Worm (Caenorhabditis elegans) whole organism, midembryonic: ENCODE measurements around the gene tag-267.
"Not testable (repeated sequence)": the region's sequence is repeated elsewhere in the genome, so short reads cannot be mapped to it uniquely, and the experiment has no call there.

Source experiments
- T22C8.4 ChIP-seq: fragments of 200-800 bp; sonication (Bioruptor generic); IDR thresholded peaks from 2 replicates; pipeline ENCODE4 v1.3.6; 2022; ENCODE audit warnings: missing genetic modification characterization, missing compliant biosample characterization
- cog-1 ChIP-seq: sonication (generic microtip); optimal IDR thresholded peaks from 2 replicates; lab custom pipeline; 2016; ENCODE audit warnings: missing genetic modification characterization, missing compliant biosample characterization
- flt-1 ChIP-seq: fragments of 200-800 bp; sonication (Bioruptor generic); IDR thresholded peaks from 2 replicates; pipeline ENCODE4 v1.3.6; 2022; ENCODE audit warnings: missing genetic modification characterization, missing compliant biosample characterization
- klf-2 ChIP-seq: fragments of 200-800 bp; sonication (Bioruptor generic); conservative IDR thresholded peaks from 2 replicates; pipeline ENCODE4 v1.3.6; 2022; ENCODE audit warnings: missing genetic modification reagents, missing genetic modification characterization, missing compliant biosample characterization
- med-1 ChIP-seq: sonication (generic microtip); optimal IDR thresholded peaks from 2 replicates; lab custom pipeline; 2017; ENCODE audit warnings: missing genetic modification characterization, mild to moderate bottlenecking, missing compliant biosample characterization, antibody characterized with exemption, missing genetic modification reagents; ENCODE audit not compliant: insufficient read depth
- ref-1 ChIP-seq: fragments of 200-800 bp; sonication (Bioruptor generic); conservative IDR thresholded peaks from 2 replicates; pipeline ENCODE4 v1.3.6; 2022; ENCODE audit warnings: missing genetic modification reagents, missing genetic modification characterization, missing compliant biosample characterization
- tab-1 ChIP-seq: fragments of 200-800 bp; sonication (Bioruptor generic); IDR thresholded peaks from 2 replicates; pipeline ENCODE4 v1.3.6; 2022; ENCODE audit warnings: missing genetic modification characterization, missing compliant biosample characterization
- ztf-23 ChIP-seq: fragments of 200-800 bp; sonication (Bioruptor generic); IDR thresholded peaks from 2 replicates; pipeline ENCODE4 v1.3.6; 2022; ENCODE audit warnings: missing genetic modification reagents, missing genetic modification characterization, missing compliant biosample characterization
- ztf-29 ChIP-seq: fragments of 200-800 bp; sonication (Bioruptor generic); IDR thresholded peaks from 2 replicates; pipeline ENCODE4 v1.3.6; 2022; ENCODE audit warnings: missing genetic modification reagents, missing genetic modification characterization, missing compliant biosample characterization

tag-267 gene

ce11 chrIII:658357-658756 lies 17.8 kb downstream of the tag-267 start, which contains the start of gene C09F5.1:
Gene C09F5.1, plus strand, starts transcription at chrIII:658709.
- TF ChIP-seq flt-1 (GFP tag; lab: Robert Waterston, UW) (no peak), med-1 (no peak), ztf-29 (GFP tag; lab: Robert Waterston, UW) (no peak), cog-1 (no peak), klf-2 (GFP tag; lab: Robert Waterston, UW) (no peak), tab-1 (GFP tag; lab: Robert Waterston, UW) (no peak), ref-1 (no peak), ztf-23 (GFP tag; lab: Robert Waterston, UW) (no peak), T22C8.4 (GFP tag; lab: Robert Waterston, UW) (no peak)

ce11 chrIII:665173-665757 lies 24.7 kb downstream of the tag-267 start, which contains the start of gene C09F5.3:
Gene C09F5.3, minus strand, starts transcription at chrIII:665266.
- TF ChIP-seq ref-1 = no peak
- TF ChIP-seq ztf-29 (GFP tag; lab: Robert Waterston, UW) = no peak
- TF ChIP-seq med-1 = no peak
- no peak for TF ChIP-seq klf-2 (GFP tag; lab: Robert Waterston, UW)
- no peak for TF ChIP-seq flt-1 (GFP tag; lab: Robert Waterston, UW)
- TF ChIP-seq ztf-23 (GFP tag; lab: Robert Waterston, UW) = no peak
- no peak for TF ChIP-seq tab-1 (GFP tag; lab: Robert Waterston, UW)
- no peak for TF ChIP-seq T22C8.4 (GFP tag; lab: Robert Waterston, UW)
- TF ChIP-seq cog-1 = no peak

ce11 chrIII:668303-668893 lies 27.8 kb downstream of the tag-267 start, which contains the start of gene W02B3.3:
Gene W02B3.3, minus strand, starts transcription at chrIII:668433.
- TF ChIP-seq med-1 (no peak), klf-2 (GFP tag; lab: Robert Waterston, UW) (no peak), tab-1 (GFP tag; lab: Robert Waterston, UW) (no peak), ztf-29 (GFP tag; lab: Robert Waterston, UW) (no peak), ztf-23 (GFP tag; lab: Robert Waterston, UW) (0 out of 2 replicates have a peak, but pooled peaks have one; percentile 46), cog-1 (peak; percentile 42)

ce11 chrIII:670994-671393 lies 30.4 kb downstream of the tag-267 start:
- TF ChIP-seq med-1 = no peak
- TF ChIP-seq T22C8.4 (GFP tag; lab: Robert Waterston, UW) = 0 out of 2 replicates have a peak, but pooled peaks have one; percentile 11

- no peak for TF ChIP-seq tab-1 (GFP tag; lab: Robert Waterston, UW)
- no peak for TF ChIP-seq ref-1
- no peak for TF ChIP-seq cog-1
- no peak for TF ChIP-seq T22C8.4 (GFP tag; lab: Robert Waterston, UW)
- no peak for TF ChIP-seq flt-1 (GFP tag; lab: Robert Waterston, UW)
- no peak for TF ChIP-seq med-1
- no peak for TF ChIP-seq ztf-23 (GFP tag; lab: Robert Waterston, UW)
- no peak for TF ChIP-seq klf-2 (GFP tag; lab: Robert Waterston, UW)
- no peak for TF ChIP-seq ztf-29 (GFP tag; lab: Robert Waterston, UW)
Observed at ce11 chrIII:675413-675812, 34.8 kb downstream of the tag-267 start.

ce11 chrIII:675822-676221 lies 35.2 kb downstream of the tag-267 start, which contains the start of gene grk-2:
Gene grk-2, plus strand, starts transcription at chrIII:676122.
- TF ChIP-seq cog-1 (no peak), ref-1 (no peak), ztf-23 (GFP tag; lab: Robert Waterston, UW) (no peak), flt-1 (GFP tag; lab: Robert Waterston, UW) (no peak), med-1 (no peak), T22C8.4 (GFP tag; lab: Robert Waterston, UW) (no peak), tab-1 (GFP tag; lab: Robert Waterston, UW) (no peak), klf-2 (GFP tag; lab: Robert Waterston, UW) (no peak), ztf-29 (GFP tag; lab: Robert Waterston, UW) (no peak)

ce11 chrIII:683318-683717 lies 42.7 kb downstream of the tag-267 start, which contains the start of gene W02B3.4:
Gene W02B3.4, minus strand, starts transcription at chrIII:683418.
- TF ChIP-seq ref-1 (no peak), ztf-23 (GFP tag; lab: Robert Waterston, UW) (no peak), tab-1 (GFP tag; lab: Robert Waterston, UW) (no peak)

- TF ChIP-seq ztf-23 (GFP tag; lab: Robert Waterston, UW) (no peak), klf-2 (GFP tag; lab: Robert Waterston, UW) (no peak), cog-1 (no peak), T22C8.4 (GFP tag; lab: Robert Waterston, UW) (no peak), ztf-29 (GFP tag; lab: Robert Waterston, UW) (no peak), tab-1 (GFP tag; lab: Robert Waterston, UW) (no peak), med-1 (no peak), ref-1 (no peak), flt-1 (GFP tag; lab: Robert Waterston, UW) (no peak)
Observed at ce11 chrIII:688083-688482, 47.5 kb downstream of the tag-267 start.

ce11 chrIII:688869-689268 lies 48.3 kb downstream of the tag-267 start, which contains the start of gene elf-1:
Gene elf-1, plus strand, starts transcription at chrIII:689169.
- not testable (repeated sequence) for TF ChIP-seq tab-1 (GFP tag; lab: Robert Waterston, UW); med-1; ref-1
